Fruit fly (Drosophila melanogaster) whole organism: Measurements from ENCODE around the gene RabX6.

Experiments used
- CG8478 ChIP-seq: fragments of >200 bp; optimal IDR thresholded peaks from 2 replicates; lab custom pipeline; 2018; ENCODE audit warnings: inconsistent platforms
- Dll ChIP-seq: fragments of >200 bp; optimal IDR thresholded peaks from 2 replicates; lab custom pipeline; 2017
- EcR ChIP-seq, 2 experiments: fragments of >200 bp; optimal IDR thresholded peaks; 2 replicates each; lab custom pipeline; 2017; ENCODE audit warnings: missing biosample characterization in 2 of 2, missing genetic modification characterization in 2 of 2, missing genetic modification reagents in 2 of 2
- pan ChIP-seq: fragments of >200 bp; optimal IDR thresholded peaks from 2 replicates; lab custom pipeline; 2017
- psq ChIP-seq: fragments of >200 bp; optimal IDR thresholded peaks from 2 replicates; lab custom pipeline; 2017
- usp ChIP-seq: fragments of >200 bp; optimal IDR thresholded peaks from 2 replicates; lab custom pipeline; 2017; ENCODE audit warnings: missing biosample characterization, missing genetic modification characterization, mixed read lengths

The RabX6 gene

dm6 chr3L:690031-690686 is at the start of gene RabX6, which contains the start of gene CG32483:
TSS of gene RabX6 (plus strand) at chr3L:690517.
TSS of gene CG32483 (minus strand) at chr3L:690081.
- TF ChIP-seq Dll (lab: Kevin White, UChicago) (no peak), CG8478 (lab: Kevin White, UChicago) (no peak), psq (lab: Kevin White, UChicago) (no peak), pan (no peak), usp (GFP tag; lab: Kevin White, UChicago) (no peak), EcR (GFP tag; optimal IDR thresholded peaks at IDR 0.05; lab: Kevin White, UChicago) (no peak)

- TF ChIP-seq Dll (lab: Kevin White, UChicago) = no peak
- no peak for TF ChIP-seq usp (GFP tag; lab: Kevin White, UChicago)
Measured at dm6 chr3L:641436-641835, 48.9 kb upstream of the RabX6 start.

dm6 chr3L:642146-642864 is 48.0 kb upstream of the RabX6 start:
- no peak for TF ChIP-seq Dll (lab: Kevin White, UChicago)
- no peak for TF ChIP-seq CG8478 (lab: Kevin White, UChicago)
- no peak for TF ChIP-seq usp (GFP tag; lab: Kevin White, UChicago)
- TF ChIP-seq EcR (GFP tag; optimal IDR thresholded peaks at IDR 0.05; lab: Kevin White, UChicago) = no peak
- TF ChIP-seq psq (lab: Kevin White, UChicago) = no peak
- TF ChIP-seq pan = no peak

- TF ChIP-seq EcR (GFP tag; optimal IDR thresholded peaks at IDR 0.05; lab: Kevin White, UChicago) (no peak), psq (lab: Kevin White, UChicago) (no peak), CG8478 (lab: Kevin White, UChicago) (no peak), Dll (lab: Kevin White, UChicago) (no peak), usp (GFP tag; lab: Kevin White, UChicago) (no peak)
Measured at dm6 chr3L:642865-643738, 47.2 kb upstream of the RabX6 start.

dm6 chr3L:644111-644718 is 46.1 kb upstream of the RabX6 start:
- TF ChIP-seq CG8478 (lab: Kevin White, UChicago) = no peak
- no peak for TF ChIP-seq EcR (GFP tag; optimal IDR thresholded peaks at IDR 0.05; lab: Kevin White, UChicago)
- no peak for TF ChIP-seq pan
- TF ChIP-seq psq (lab: Kevin White, UChicago) = no peak
- no peak for TF ChIP-seq Dll (lab: Kevin White, UChicago)
- TF ChIP-seq usp (GFP tag; lab: Kevin White, UChicago) = no peak

- TF ChIP-seq CG8478 (lab: Kevin White, UChicago) (no peak), usp (GFP tag; lab: Kevin White, UChicago) (no peak), pan (no peak), EcR (GFP tag; optimal IDR thresholded peaks at IDR 0.05; lab: Kevin White, UChicago) (no peak), psq (lab: Kevin White, UChicago) (no peak), Dll (lab: Kevin White, UChicago) (no peak)
Measured at dm6 chr3L:645426-646036, 44.8 kb upstream of the RabX6 start.

- TF ChIP-seq CG8478 (lab: Kevin White, UChicago) = no peak
- TF ChIP-seq EcR (GFP tag; optimal IDR thresholded peaks at IDR 0.05; lab: Kevin White, UChicago) = no peak
Measured at dm6 chr3L:647529-647928, 42.8 kb upstream of the RabX6 start.

- TF ChIP-seq psq (lab: Kevin White, UChicago) = no peak
- TF ChIP-seq pan = no peak
- no peak for TF ChIP-seq Dll (lab: Kevin White, UChicago)
- TF ChIP-seq EcR (GFP tag; optimal IDR thresholded peaks at IDR 0.05; lab: Kevin White, UChicago) = no peak
- TF ChIP-seq CG8478 (lab: Kevin White, UChicago) = no peak
Measured at dm6 chr3L:648155-649024, 41.9 kb upstream of the RabX6 start, which contains the start of gene Gale. TSS of gene Gale (plus strand) at chr3L:648555.

- TF ChIP-seq Dll (lab: Kevin White, UChicago) (peak; percentile 50), EcR (GFP tag; optimal IDR thresholded peaks at IDR 0.05; lab: Kevin White, UChicago) (no peak), pan (no peak), CG8478 (lab: Kevin White, UChicago) (no peak), psq (lab: Kevin White, UChicago) (no peak), usp (GFP tag; lab: Kevin White, UChicago) (no peak)
Measured at dm6 chr3L:649025-649769, 41.1 kb upstream of the RabX6 start.
